Worm (Caenorhabditis elegans): ENCODE measurements around the gene nxf-2.

nxf-2 gene

ce11 chrV:14440841-14441240 is 23.2 kb upstream of the nxf-2 start, which contains the start of gene F23B12.4:
TSS of gene F23B12.4 (plus strand) at chrV:14441141.
- TF ChIP-seq ZK546.5 (tag; optimal IDR thresholded peaks at IDR 0.05) = no peak
- no peak for TF ChIP-seq elt-3 (tag; optimal IDR thresholded peaks at IDR 0.05)
- no peak for TF ChIP-seq lsy-12 (tag; optimal IDR thresholded peaks at IDR 0.05)
- no peak for TF ChIP-seq mml-1 (tag; optimal IDR thresholded peaks at IDR 0.05)
- TF ChIP-seq nfya-1 (tag; optimal IDR thresholded peaks at IDR 0.05; ENCODE audit: insufficient read depth) = no peak
- no peak for TF ChIP-seq ztf-4 (tag; optimal IDR thresholded peaks at IDR 0.05)
- no peak for TF ChIP-seq nhr-28 (tag; optimal IDR thresholded peaks at IDR 0.05)
- no peak for TF ChIP-seq nhr-25 (tag; optimal IDR thresholded peaks at IDR 0.05)
- TF ChIP-seq mdl-1 (tag; optimal IDR thresholded peaks at IDR 0.05) = no peak

ce11 chrV:14439236-14439635 is 21.6 kb upstream of the nxf-2 start:
- TF ChIP-seq ama-1 (optimal IDR thresholded peaks at IDR 0.05) = no peak
- peak; percentile 31 for TF ChIP-seq nhr-25 (tag; optimal IDR thresholded peaks at IDR 0.05)

DNA sequence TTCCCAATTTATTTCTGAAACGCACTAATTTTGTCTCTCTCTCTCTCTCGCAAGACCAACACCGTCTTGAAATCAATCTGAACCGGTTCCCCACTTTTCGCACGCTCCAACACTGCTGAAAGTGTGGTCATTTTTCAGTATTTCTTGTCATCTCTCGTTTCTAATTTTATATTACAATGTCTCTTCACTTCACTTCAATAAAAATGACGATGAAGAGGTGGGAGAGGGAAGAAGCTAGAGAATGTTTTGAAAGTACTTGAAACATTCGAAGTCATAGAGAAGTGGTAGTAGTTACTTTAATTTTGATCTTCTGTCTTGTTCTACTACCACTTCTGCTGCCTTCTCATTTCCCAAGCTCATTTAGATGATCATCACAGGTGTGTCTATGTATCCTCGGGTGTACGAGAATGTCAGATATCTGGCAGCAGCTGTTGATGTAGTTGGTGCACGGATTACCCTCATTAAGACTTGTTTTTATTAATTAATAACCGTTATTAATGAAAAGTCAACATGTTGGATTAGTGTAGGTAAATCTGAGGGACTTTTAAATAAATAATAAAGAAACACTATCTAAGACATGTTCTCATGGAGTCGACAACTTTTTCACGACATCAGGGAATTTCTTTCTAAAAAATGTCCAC is 20.6 kb upstream of the nxf-2 start:
- TF ChIP-seq fos-1 (tag; optimal IDR thresholded peaks at IDR 0.05) = no peak
- peak; percentile 31 for TF ChIP-seq nhr-25 (tag; optimal IDR thresholded peaks at IDR 0.05)

DNA sequence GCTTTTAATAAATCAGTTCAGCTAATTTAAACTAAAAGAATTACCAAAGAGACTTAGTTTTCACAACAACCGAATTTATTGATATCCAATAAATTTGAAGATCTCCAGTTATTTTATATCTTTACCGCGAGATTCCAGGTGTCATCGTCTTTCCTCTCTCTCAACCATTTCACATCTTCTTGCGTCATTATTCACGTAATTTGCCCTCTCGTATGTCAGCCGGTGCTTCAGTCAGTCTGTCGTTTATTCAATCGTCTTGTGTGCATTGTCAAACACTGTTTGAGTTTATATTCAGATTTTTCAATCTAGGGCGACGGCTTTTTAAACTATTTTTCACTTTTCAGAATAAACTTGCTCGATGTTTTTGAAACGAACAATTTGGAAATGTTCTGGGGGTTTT is 19.7 kb upstream of the nxf-2 start:
- TF ChIP-seq skn-1 (tag; optimal IDR thresholded peaks at IDR 0.05) = no peak
- TF ChIP-seq fos-1 (tag; optimal IDR thresholded peaks at IDR 0.05) = no peak
- no peak for TF ChIP-seq jun-1 (tag; optimal IDR thresholded peaks at IDR 0.05)
- TF ChIP-seq aly-2 (tag; optimal IDR thresholded peaks at IDR 0.05) = no peak
- no peak for TF ChIP-seq unc-62 (GFP tag; optimal IDR thresholded peaks at IDR 0.05)
- no peak for TF ChIP-seq lin-39 (tag; optimal IDR thresholded peaks at IDR 0.05)
- no peak for TF ChIP-seq nhr-67 (tag; optimal IDR thresholded peaks at IDR 0.05)
- TF ChIP-seq nhr-23 (tag; optimal IDR thresholded peaks at IDR 0.05) = no peak
- TF ChIP-seq egl-27 (tag; optimal IDR thresholded peaks at IDR 0.05) = no peak
- no peak for TF ChIP-seq unc-39 (tag; optimal IDR thresholded peaks at IDR 0.05)
- no peak for TF ChIP-seq sea-2 (GFP tag; optimal IDR thresholded peaks at IDR 0.05)
- TF ChIP-seq lsy-12 (tag; optimal IDR thresholded peaks at IDR 0.05) = no peak
- no peak for TF ChIP-seq nhr-237 (tag; optimal IDR thresholded peaks at IDR 0.05)

DNA sequence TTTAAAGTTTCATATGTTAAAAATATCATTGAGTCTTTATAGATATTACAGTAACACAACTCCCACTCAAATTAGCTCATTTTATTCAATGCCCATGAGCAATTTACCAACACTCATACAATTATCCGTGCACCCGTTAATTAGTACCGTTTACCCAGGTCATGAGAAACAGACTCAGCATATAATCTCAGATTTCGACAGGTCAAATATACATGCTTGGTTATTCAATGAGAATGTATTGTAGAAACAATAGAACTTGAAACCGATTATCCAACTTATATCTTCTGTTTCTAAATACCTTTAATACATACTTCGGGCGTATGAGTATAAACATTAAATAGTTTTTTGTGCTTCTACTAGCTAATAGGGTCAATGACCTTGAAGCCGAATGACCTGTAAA is 18.6 kb upstream of the nxf-2 start:
- TF ChIP-seq elt-2 (tag; optimal IDR thresholded peaks at IDR 0.05) (no peak), egl-5 (tag; optimal IDR thresholded peaks at IDR 0.05) (no peak), nhr-76 (tag; optimal IDR thresholded peaks at IDR 0.05) (no peak), ceh-16 (tag; optimal IDR thresholded peaks at IDR 0.05) (no peak), nhr-77 (tag; optimal IDR thresholded peaks at IDR 0.05) (no peak), unc-62 (GFP tag; optimal IDR thresholded peaks at IDR 0.05) (no peak), nhr-67 (tag; optimal IDR thresholded peaks at IDR 0.05) (no peak)

DNA sequence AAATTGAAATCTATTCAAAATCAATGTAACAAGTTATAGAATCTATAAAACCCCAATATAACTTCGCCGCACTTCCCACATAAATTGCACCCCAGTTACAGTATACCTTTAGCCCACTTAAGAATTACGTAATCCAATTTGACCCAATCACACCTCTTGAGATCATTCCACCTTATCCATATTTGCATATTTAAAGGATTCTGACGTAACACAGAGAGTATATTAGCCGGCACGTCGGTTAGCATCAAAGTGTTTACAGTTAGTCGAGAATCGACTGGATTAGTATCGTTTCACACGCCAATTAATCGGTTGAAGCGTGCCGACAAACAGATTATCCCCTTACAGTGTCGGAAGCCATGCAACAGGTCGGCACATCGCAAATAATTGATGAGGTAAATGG is 15.9 kb upstream of the nxf-2 start:
- no peak for TF ChIP-seq unc-39 (tag; optimal IDR thresholded peaks at IDR 0.05)
- TF ChIP-seq pha-4 (tag; optimal IDR thresholded peaks at IDR 0.05) = no peak
- no peak for TF ChIP-seq lsy-12 (tag; optimal IDR thresholded peaks at IDR 0.05)
- TF ChIP-seq nhr-237 (tag; optimal IDR thresholded peaks at IDR 0.05) = no peak
- TF ChIP-seq elt-3 (tag; optimal IDR thresholded peaks at IDR 0.05) = no peak
- no peak for TF ChIP-seq ZK546.5 (tag; optimal IDR thresholded peaks at IDR 0.05)
- no peak for TF ChIP-seq fos-1 (tag; optimal IDR thresholded peaks at IDR 0.05)
- TF ChIP-seq daf-12 (tag; optimal IDR thresholded peaks at IDR 0.05) = no peak
- no peak for TF ChIP-seq egl-5 (tag; optimal IDR thresholded peaks at IDR 0.05)
- TF ChIP-seq hmg-11 (tag; optimal IDR thresholded peaks at IDR 0.05) = no peak
- no peak for TF ChIP-seq nhr-23 (tag; optimal IDR thresholded peaks at IDR 0.05)
- TF ChIP-seq ama-1 (optimal IDR thresholded peaks at IDR 0.05) = no peak
- no peak for TF ChIP-seq nhr-77 (tag; optimal IDR thresholded peaks at IDR 0.05)
- no peak for TF ChIP-seq ztf-11 (tag; optimal IDR thresholded peaks at IDR 0.05)
- TF ChIP-seq snpc-4 (tag; optimal IDR thresholded peaks at IDR 0.05) = no peak
- no peak for TF ChIP-seq ceh-9 (tag; optimal IDR thresholded peaks at IDR 0.05)
- TF ChIP-seq ztf-4 (tag; optimal IDR thresholded peaks at IDR 0.05) = no peak
- no peak for TF ChIP-seq fkh-2 (tag; optimal IDR thresholded peaks at IDR 0.05)
- no peak for TF ChIP-seq ceh-16 (tag; optimal IDR thresholded peaks at IDR 0.05)
